Fruit fly (Drosophila melanogaster) whole organism, embryonic: Measurements from ENCODE around the gene PEK.
A peak's percentile ranks its signal among the peaks of the same experiment; 100 is the strongest.

Experiments
- ATbp ChIP-seq: fragments of 200-800 bp; sonication (Bioruptor generic); optimal IDR thresholded peaks from 2 replicates; lab custom pipeline; 2017; ENCODE audit warnings: missing biosample characterization, mild to moderate bottlenecking, missing genetic modification characterization, missing genetic modification reagents
- Abd-B ChIP-seq: fragments of 200-800 bp; sonication (Bioruptor generic); optimal IDR thresholded peaks from 2 replicates; lab custom pipeline; 2018; ENCODE audit warnings: missing biosample characterization, mild to moderate bottlenecking, missing genetic modification characterization, moderate library complexity
- CG10462 ChIP-seq: fragments of 200-800 bp; sonication (Bioruptor generic); optimal IDR thresholded peaks from 2 replicates; lab custom pipeline; 2016; ENCODE audit warnings: missing biosample characterization, missing genetic modification characterization
- CG11247 ChIP-seq: fragments of 200-800 bp; sonication (Bioruptor generic); IDR thresholded peaks from 2 replicates; pipeline ENCODE4 v1.3.6; 2022; ENCODE audit warnings: missing biosample characterization, missing genetic modification characterization
- CG17361 ChIP-seq: fragments of 200-800 bp; sonication (Bioruptor generic); IDR thresholded peaks from 3 replicates; pipeline ENCODE4 v1.3.6; 2022; ENCODE audit warnings: missing biosample characterization, missing genetic modification characterization
- CG1792 ChIP-seq: fragments of 200-800 bp; sonication (Bioruptor generic); optimal IDR thresholded peaks from 2 replicates; lab custom pipeline; 2016; ENCODE audit warnings: missing biosample characterization, missing genetic modification characterization
- CG2116 ChIP-seq: fragments of 200-800 bp; sonication (Bioruptor generic); optimal IDR thresholded peaks from 3 replicates; lab custom pipeline; 2018; ENCODE audit warnings: missing biosample characterization, mild to moderate bottlenecking, missing genetic modification characterization
- CG2120 ChIP-seq: fragments of 200-800 bp; sonication (Bioruptor generic); optimal IDR thresholded peaks from 3 replicates; lab custom pipeline; 2016; ENCODE audit warnings: missing biosample characterization, missing genetic modification characterization
- CG2678 ChIP-seq: fragments of 200-800 bp; sonication (Bioruptor generic); optimal IDR thresholded peaks from 3 replicates; lab custom pipeline; 2019; ENCODE audit warnings: missing biosample characterization, mild to moderate bottlenecking, missing genetic modification characterization, moderate library complexity
- CG30020 ChIP-seq: fragments of 200-800 bp; optimal IDR thresholded peaks from 2 replicates; lab custom pipeline; 2019; ENCODE audit warnings: missing biosample characterization, mild to moderate bottlenecking, missing genetic modification characterization, moderate library complexity
- CG34376 ChIP-seq: fragments of 200-800 bp; sonication (Bioruptor generic); optimal IDR thresholded peaks from 2 replicates; lab custom pipeline; 2018; ENCODE audit warnings: missing biosample characterization, mild to moderate bottlenecking, missing genetic modification characterization
- CG6272 ChIP-seq: fragments of 200-800 bp; sonication (Bioruptor generic); IDR thresholded peaks from 2 replicates; pipeline ENCODE4 v1.3.6; 2022; ENCODE audit warnings: missing biosample characterization, missing genetic modification characterization
- CG7372 ChIP-seq: fragments of 200-800 bp; sonication (Bioruptor generic); IDR thresholded peaks from 2 replicates; pipeline ENCODE4 v1.3.6; 2022; ENCODE audit warnings: missing biosample characterization, missing genetic modification characterization
- CG9437 ChIP-seq: fragments of 200-800 bp; sonication (Bioruptor generic); optimal IDR thresholded peaks from 2 replicates; lab custom pipeline; 2018; ENCODE audit warnings: missing biosample characterization, mild to moderate bottlenecking, missing genetic modification characterization
- CG9609 ChIP-seq: fragments of 200-800 bp; sonication (Bioruptor generic); optimal IDR thresholded peaks from 3 replicates; lab custom pipeline; 2016; ENCODE audit warnings: missing biosample characterization, missing genetic modification characterization
- CHES-1-like ChIP-seq: fragments of 200-800 bp; sonication (Bioruptor generic); optimal IDR thresholded peaks from 2 replicates; lab custom pipeline; 2016; ENCODE audit warnings: missing biosample characterization, missing genetic modification characterization
- CTCF ChIP-seq: fragments of 200-800 bp; sonication (Bioruptor generic); optimal IDR thresholded peaks from 2 replicates; lab custom pipeline; 2017; ENCODE audit warnings: missing biosample characterization, mild to moderate bottlenecking, missing genetic modification characterization, moderate library complexity
- Dip3 ChIP-seq: fragments of 200-800 bp; sonication (Bioruptor generic); optimal IDR thresholded peaks from 3 replicates; lab custom pipeline; 2016; ENCODE audit warnings: missing biosample characterization, missing genetic modification characterization
- ERR ChIP-seq: fragments of 200-800 bp; sonication (Bioruptor generic); optimal IDR thresholded peaks from 2 replicates; lab custom pipeline; 2016; ENCODE audit warnings: missing biosample characterization, missing genetic modification characterization
- HmgZ ChIP-seq: fragments of 200-800 bp; sonication (Bioruptor generic); optimal IDR thresholded peaks from 2 replicates; lab custom pipeline; 2018; ENCODE audit warnings: missing biosample characterization, mild to moderate bottlenecking, missing genetic modification characterization
- Hmr ChIP-seq: fragments of 200-800 bp; sonication (Bioruptor generic); optimal IDR thresholded peaks from 3 replicates; lab custom pipeline; 2017; ENCODE audit warnings: mild to moderate bottlenecking, missing biosample characterization, missing genetic modification reagents, missing genetic modification characterization
- Nf-YB ChIP-seq: fragments of 200-800 bp; sonication (Bioruptor generic); optimal IDR thresholded peaks from 3 replicates; lab custom pipeline; 2019; ENCODE audit warnings: missing biosample characterization, mild to moderate bottlenecking, missing genetic modification characterization, moderate library complexity
- Nf-YC ChIP-seq: fragments of 200-800 bp; optimal IDR thresholded peaks from 3 replicates; lab custom pipeline; 2019; ENCODE audit warnings: missing biosample characterization, mild to moderate bottlenecking, missing genetic modification characterization, moderate library complexity
- Pdp1 ChIP-seq, 2 experiments: fragments of 200-800 bp; sonication (Bioruptor generic); optimal IDR thresholded peaks; 3 replicates each; lab custom pipeline; 2016; ENCODE audit warnings: missing biosample characterization in 2 of 2, missing genetic modification characterization in 2 of 2, mild to moderate bottlenecking in 1 of 2, moderate library complexity in 1 of 2
- Scr ChIP-seq: fragments of 200-800 bp; sonication (Bioruptor generic); IDR thresholded peaks from 2 replicates; pipeline ENCODE4 v1.3.6; 2022; ENCODE audit warnings: missing biosample characterization, missing genetic modification characterization; ENCODE audit not compliant: partially characterized antibody
- Sox102F ChIP-seq: fragments of 200-800 bp; sonication (Bioruptor generic); optimal IDR thresholded peaks from 2 replicates; lab custom pipeline; 2018; ENCODE audit warnings: missing biosample characterization, mild to moderate bottlenecking, missing genetic modification characterization, moderate library complexity
- YL-1 ChIP-seq: fragments of 200-800 bp; sonication (Bioruptor generic); optimal IDR thresholded peaks from 3 replicates; lab custom pipeline; 2017; ENCODE audit warnings: missing biosample characterization, mild to moderate bottlenecking, missing genetic modification characterization
- ab ChIP-seq: fragments of 200-800 bp; sonication (Bioruptor generic); optimal IDR thresholded peaks from 2 replicates; lab custom pipeline; 2016; ENCODE audit warnings: missing biosample characterization, missing genetic modification characterization
- ap ChIP-seq: fragments of 200-800 bp; sonication (Bioruptor generic); IDR thresholded peaks from 2 replicates; pipeline ENCODE4 v1.3.6; 2022; ENCODE audit warnings: missing biosample characterization, missing genetic modification characterization
- cg ChIP-seq: fragments of 200-800 bp; sonication (Bioruptor generic); optimal IDR thresholded peaks from 3 replicates; lab custom pipeline; 2019; ENCODE audit warnings: missing biosample characterization, mild to moderate bottlenecking, missing genetic modification characterization, moderate library complexity
- corto ChIP-seq: fragments of 200-800 bp; sonication (Bioruptor generic); optimal IDR thresholded peaks from 2 replicates; lab custom pipeline; 2016; ENCODE audit warnings: missing biosample characterization, mild to moderate bottlenecking, missing genetic modification characterization, moderate library complexity
- da ChIP-seq: fragments of 200-800 bp; sonication (Bioruptor generic); optimal IDR thresholded peaks from 2 replicates; lab custom pipeline; 2016; ENCODE audit warnings: missing biosample characterization, missing genetic modification characterization
- gro ChIP-seq: fragments of 200-800 bp; sonication (Bioruptor generic); optimal IDR thresholded peaks from 2 replicates; lab custom pipeline; 2016; ENCODE audit warnings: missing biosample characterization, missing genetic modification characterization
- insv ChIP-seq, 2 experiments: fragments of 200-800 bp; sonication (Bioruptor generic); optimal IDR thresholded peaks; 3 replicates each; lab custom pipeline; 2016 to 2018; ENCODE audit warnings: missing biosample characterization in 2 of 2, missing genetic modification characterization in 2 of 2
- lab ChIP-seq: fragments of 200-800 bp; sonication (Bioruptor generic); optimal IDR thresholded peaks from 3 replicates; lab custom pipeline; 2017; ENCODE audit warnings: missing biosample characterization, missing genetic modification characterization, mild to moderate bottlenecking, moderate library complexity, missing genetic modification reagents
- lilli ChIP-seq: fragments of 200-800 bp; sonication (Bioruptor generic); optimal IDR thresholded peaks from 3 replicates; lab custom pipeline; 2016; ENCODE audit warnings: missing biosample characterization, missing genetic modification characterization
- lola ChIP-seq, 3 experiments: fragments of >200 bp in 2 of 3; fragments of 200-800 bp in 1 of 3; sonication (Bioruptor generic) in 1 of 3; optimal IDR thresholded peaks; 2 replicates each; lab custom pipeline; 2017 to 2019; ENCODE audit warnings: missing biosample characterization in 3 of 3, missing genetic modification characterization in 3 of 3, mild to moderate bottlenecking in 1 of 3, moderate library complexity in 1 of 3
- nmo ChIP-seq: fragments of 200-800 bp; sonication (Bioruptor generic); optimal IDR thresholded peaks from 2 replicates; lab custom pipeline; 2018; ENCODE audit warnings: missing biosample characterization, mild to moderate bottlenecking, missing genetic modification characterization, moderate library complexity
- pzg ChIP-seq: fragments of 200-800 bp; sonication (Bioruptor generic); optimal IDR thresholded peaks from 3 replicates; lab custom pipeline; 2018; ENCODE audit warnings: missing biosample characterization, mild to moderate bottlenecking, missing genetic modification characterization, moderate library complexity
- slp2 ChIP-seq: fragments of 200-800 bp; sonication (Bioruptor generic); optimal IDR thresholded peaks from 2 replicates; lab custom pipeline; 2016; ENCODE audit warnings: missing biosample characterization, missing genetic modification characterization
- sqz ChIP-seq: fragments of 200-800 bp; sonication (Bioruptor generic); optimal IDR thresholded peaks from 3 replicates; lab custom pipeline; 2018; ENCODE audit warnings: missing biosample characterization, mild to moderate bottlenecking, missing genetic modification characterization
- sug ChIP-seq: fragments of 200-800 bp; optimal IDR thresholded peaks from 2 replicates; lab custom pipeline; 2019; ENCODE audit warnings: missing biosample characterization, mild to moderate bottlenecking, missing genetic modification characterization, moderate library complexity
- twi ChIP-seq: fragments of 200-800 bp; optimal IDR thresholded peaks from 2 replicates; lab custom pipeline; 2019; ENCODE audit warnings: missing biosample characterization, mild to moderate bottlenecking, missing genetic modification characterization, moderate library complexity
- unpg ChIP-seq: fragments of 200-800 bp; sonication (Bioruptor generic); optimal IDR thresholded peaks from 3 replicates; lab custom pipeline; 2018; ENCODE audit warnings: missing biosample characterization, mild to moderate bottlenecking, missing genetic modification characterization, moderate library complexity
- vvl ChIP-seq: fragments of 200-800 bp; sonication (Bioruptor generic); IDR thresholded peaks from 2 replicates; pipeline ENCODE4 v1.3.6; 2022; ENCODE audit warnings: missing biosample characterization, missing genetic modification characterization
- wor ChIP-seq: fragments of 200-800 bp; sonication (Bioruptor generic); IDR thresholded peaks from 2 replicates; pipeline ENCODE4 v1.3.6; 2022; ENCODE audit warnings: missing biosample characterization, missing genetic modification characterization
- z ChIP-seq: fragments of 200-800 bp; sonication (Bioruptor generic); IDR thresholded peaks from 3 replicates; pipeline ENCODE4 v1.3.6; 2022; ENCODE audit warnings: missing biosample characterization, missing genetic modification characterization
- zen ChIP-seq: fragments of 200-800 bp; sonication (Bioruptor generic); optimal IDR thresholded peaks from 3 replicates; lab custom pipeline; 2018; ENCODE audit warnings: missing biosample characterization, mild to moderate bottlenecking, missing genetic modification characterization, moderate library complexity
- zen2 ChIP-seq: fragments of 200-800 bp; sonication (Bioruptor generic); IDR thresholded peaks from 3 replicates; pipeline ENCODE4 v1.3.6; 2022; ENCODE audit warnings: missing biosample characterization, missing genetic modification characterization; ENCODE audit not compliant: partially characterized antibody

PEK gene

DNA sequence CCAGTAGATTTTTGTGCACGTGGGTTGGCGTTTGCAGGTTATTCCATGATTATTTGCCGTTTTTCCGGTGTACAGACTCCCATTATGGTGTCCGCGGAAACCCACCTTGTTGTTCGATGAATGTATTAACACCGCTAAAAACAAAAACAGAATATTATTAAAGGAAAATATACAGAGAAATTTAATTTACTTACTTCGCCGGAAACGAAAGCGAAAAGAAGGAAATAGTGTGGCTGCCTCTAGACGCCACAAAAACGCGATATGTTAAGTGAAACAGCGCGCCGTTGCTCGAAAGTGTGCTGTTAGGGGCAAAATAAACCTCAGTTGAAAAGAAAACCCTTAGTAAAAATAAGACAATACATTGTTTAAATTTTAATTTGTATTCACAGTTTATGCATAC lies 2.3 kb upstream of the PEK start, which contains the start of gene RpL35A (continued):
- TF ChIP-seq lab (peak; percentile 92), HmgZ (tag; lab: Kevin White, UChicago) (peak; percentile 53), nmo (GFP tag; lab: Kevin White, UChicago) (peak; percentile 57), ERR (GFP tag; lab: Kevin White, UChicago) (no peak), Nf-YB (GFP tag; lab: Kevin White, UChicago) (peak; percentile 61), CG2120 (peak; percentile 10), pzg (GFP tag; lab: Kevin White, UChicago) (peak; percentile 80), ATbp (GFP tag; lab: Kevin White, UChicago) (peak; percentile 67), CG6272 (GFP tag; lab: Robert Waterston, UW) (no peak), CG2678 (tag; lab: Kevin White, UChicago) (peak; percentile 63), vvl (GFP tag; lab: Robert Waterston, UW) (peak; percentile 69), z (GFP tag; lab: Robert Waterston, UW) (0 out of 3 replicates have a peak, but pooled peaks have one; percentile 20), gro (peak; percentile 76), cg (no peak), Pdp1 (GFP tag; optimal IDR thresholded peaks at IDR 0.05; lab: Kevin White, UChicago) (peak in 1 of 2 experiments; percentile 67), Dip3 (GFP tag; lab: Kevin White, UChicago) (peak; percentile 33), da (GFP tag; lab: Kevin White, UChicago) (peak; percentile 35), ab (GFP tag; lab: Kevin White, UChicago) (no peak), unpg (GFP tag; lab: Kevin White, UChicago) (peak; percentile 80), lola (GFP tag; optimal IDR thresholded peaks at IDR 0.05; lab: Kevin White, UChicago) (no peak), CG1792 (GFP tag; lab: Kevin White, UChicago) (peak; percentile 45), CTCF (GFP tag; lab: Kevin White, UChicago) (peak; percentile 57), Abd-B (GFP tag; lab: Kevin White, UChicago) (no peak), CG11247 (GFP tag; lab: Robert Waterston, UW) (peak; percentile 57), slp2 (GFP tag; lab: Kevin White, UChicago) (peak; percentile 57), CG10462 (GFP tag; lab: Kevin White, UChicago) (no peak), zen (peak; percentile 50), CG7372 (GFP tag; lab: Robert Waterston, UW) (no peak)

DNA sequence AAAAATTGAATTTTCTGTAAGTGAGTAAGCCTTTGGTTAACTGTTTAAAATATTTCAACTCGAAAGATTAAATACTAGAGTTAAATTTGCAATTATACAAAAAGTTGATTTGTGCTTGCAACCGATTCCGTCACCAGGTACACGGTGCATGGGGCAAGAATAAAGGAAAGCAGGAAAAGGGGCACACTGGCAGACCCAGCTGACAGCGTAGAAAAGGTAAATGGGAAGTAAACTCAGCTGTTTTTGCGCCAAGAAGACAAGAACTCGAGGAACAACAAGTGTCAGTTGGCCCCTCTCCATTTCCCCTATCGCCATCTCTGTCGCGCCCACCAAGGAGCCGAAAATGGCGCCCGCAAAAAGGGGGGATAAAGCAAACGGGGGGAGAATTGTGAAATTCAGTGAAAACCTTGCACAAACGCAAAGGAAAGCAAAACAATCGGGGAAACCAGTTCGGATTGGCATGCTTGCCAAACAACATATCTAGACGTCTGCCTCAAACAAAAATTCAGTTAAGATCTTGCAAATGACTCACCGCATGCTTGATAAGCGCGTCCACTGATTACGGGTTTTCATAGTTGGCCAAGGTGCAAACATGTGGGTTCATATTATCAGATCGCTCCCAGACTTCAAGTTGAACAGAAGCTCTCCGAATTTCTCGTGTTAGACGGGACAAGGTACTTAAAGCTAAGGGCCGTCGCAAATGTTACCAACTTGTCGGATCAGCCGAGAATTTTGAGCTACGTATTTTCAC lies 1.2 kb downstream of the PEK start:
- TF ChIP-seq zen2 (GFP tag; lab: Robert Waterston, UW) (no peak), CG17361 (GFP tag; lab: Robert Waterston, UW) (no peak; the same call in 2 of the 3 replicates), sug (peak; percentile 53), twi (no peak), CG30020 (peak; percentile 28), CG2116 (peak; percentile 8), Nf-YC (peak; percentile 26), insv (GFP tag; optimal IDR thresholded peaks at IDR 0.05; lab: Kevin White, UChicago) (peak in 1 of 2 experiments; percentile 40), Sox102F (GFP tag; lab: Kevin White, UChicago) (no peak), CG9609 (GFP tag; lab: Kevin White, UChicago) (no peak), corto (no peak), sqz (no peak), CHES-1-like (GFP tag; lab: Kevin White, UChicago) (peak; percentile 3), YL-1 (peak; percentile 43), ap (GFP tag; lab: Robert Waterston, UW) (no peak), Scr (GFP tag; lab: Robert Waterston, UW) (0 out of 2 replicates have a peak, but pooled peaks have one; percentile 26), Hmr (GFP tag; lab: Kevin White, UChicago) (peak; percentile 17), CG9437 (GFP tag; lab: Kevin White, UChicago) (no peak), CG34376 (GFP tag; lab: Kevin White, UChicago) (peak; percentile 58), lilli (GFP tag; lab: Kevin White, UChicago) (no peak), wor (GFP tag; lab: Robert Waterston, UW) (no peak)
